Fruit fly (Drosophila melanogaster) whole organism, wandering third instar larva: Measurements from ENCODE around the gene CG15594.

Experiments
- Dfd ChIP-seq: fragments of >200 bp; optimal IDR thresholded peaks from 2 replicates; lab custom pipeline; 2017; ENCODE audit warnings: missing biosample characterization, missing genetic modification characterization
- Hnf4 ChIP-seq: fragments of 200-800 bp; sonication (Bioruptor generic); optimal IDR thresholded peaks from 2 replicates; lab custom pipeline; 2016; ENCODE audit warnings: missing biosample characterization, mild to moderate bottlenecking, missing genetic modification characterization
- Jra ChIP-seq: sonication (Bioruptor generic); optimal IDR thresholded peaks from 2 replicates; lab custom pipeline; 2016; ENCODE audit warnings: missing biosample characterization, missing genetic modification characterization
- Myc ChIP-seq: fragments of >200 bp; optimal IDR thresholded peaks from 2 replicates; lab custom pipeline; 2017
- OdsH ChIP-seq: fragments of 200-800 bp; sonication (Bioruptor generic); optimal IDR thresholded peaks from 2 replicates; lab custom pipeline; 2016; ENCODE audit warnings: missing biosample characterization, mild to moderate bottlenecking, missing genetic modification characterization
- br ChIP-seq: fragments of 200-800 bp; sonication (Bioruptor generic); optimal IDR thresholded peaks from 2 replicates; lab custom pipeline; 2016; ENCODE audit warnings: missing biosample characterization, missing genetic modification characterization
- brk ChIP-seq: fragments of 200-800 bp; sonication (Bioruptor generic); optimal IDR thresholded peaks from 2 replicates; lab custom pipeline; 2016; ENCODE audit warnings: missing biosample characterization, mild to moderate bottlenecking, missing genetic modification characterization
- lola ChIP-seq: fragments of >200 bp; optimal IDR thresholded peaks from 2 replicates; lab custom pipeline; 2017; ENCODE audit warnings: missing biosample characterization, missing genetic modification characterization
- pan ChIP-seq: fragments of >200 bp; optimal IDR thresholded peaks from 2 replicates; lab custom pipeline; 2017
- sage ChIP-seq: fragments of 200-800 bp; sonication (Bioruptor generic); optimal IDR thresholded peaks from 2 replicates; lab custom pipeline; 2016; ENCODE audit warnings: missing biosample characterization, mild to moderate bottlenecking, missing genetic modification characterization
- usp ChIP-seq: fragments of >200 bp; optimal IDR thresholded peaks from 2 replicates; lab custom pipeline; 2017; ENCODE audit warnings: missing biosample characterization, missing genetic modification characterization

DNA sequence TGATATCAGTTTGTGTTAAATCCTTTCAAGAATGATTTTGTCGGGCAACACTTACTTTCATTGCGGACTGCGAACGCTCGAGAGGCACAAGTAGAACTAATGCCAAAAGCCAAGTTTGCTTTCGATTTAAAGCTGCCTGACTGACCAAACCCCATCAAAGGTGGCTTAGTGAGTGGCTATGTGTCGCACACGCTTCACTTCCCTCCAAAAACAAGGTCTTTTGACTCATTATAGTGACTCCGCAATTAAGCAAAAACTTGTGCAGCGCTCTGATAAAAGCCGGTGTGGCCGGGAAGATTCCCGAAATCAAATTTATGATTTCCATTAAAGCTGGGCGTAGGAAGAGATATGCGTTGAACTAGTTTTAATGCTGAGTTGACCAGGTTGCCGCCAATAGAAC is 2.4 kb upstream of the CG15594 start, which contains the start of gene CG15597:
- TF ChIP-seq usp, result no peak
- no peak for TF ChIP-seq brk (GFP tag; lab: Kevin White, UChicago)
- TF ChIP-seq Dfd (GFP tag; lab: Kevin White, UChicago), result no peak
- TF ChIP-seq sage (GFP tag; lab: Kevin White, UChicago), result no peak
- TF ChIP-seq Hnf4 (GFP tag; lab: Kevin White, UChicago), result no peak
- TF ChIP-seq OdsH (GFP tag; lab: Kevin White, UChicago), result no peak
- TF ChIP-seq Jra (GFP tag; lab: Kevin White, UChicago), result no peak
- no peak for TF ChIP-seq pan
- no peak for TF ChIP-seq br (GFP tag; lab: Kevin White, UChicago)
- TF ChIP-seq Myc (lab: Kevin White, UChicago), result no peak
- no peak for TF ChIP-seq lola (GFP tag; lab: Kevin White, UChicago)
